Worm (Caenorhabditis elegans) whole organism, L3 larva: ENCODE results near the gene Y37D8A.6.

Experiments used
- R02D3.7 ChIP-seq: fragments of 150-350 bp; optimal IDR thresholded peaks from 2 replicates; lab custom pipeline; 2014; ENCODE audit warnings: missing biosample characterization, missing genetic modification characterization
- ZK546.5 ChIP-seq: sonication (generic microtip); optimal IDR thresholded peaks from 2 replicates; lab custom pipeline; 2017; ENCODE audit warnings: missing biosample characterization, missing genetic modification characterization
- ceh-16 ChIP-seq: sonication (generic microtip); optimal IDR thresholded peaks from 2 replicates; lab custom pipeline; 2017; ENCODE audit warnings: missing biosample characterization, missing genetic modification characterization
- ceh-9 ChIP-seq: sonication (generic microtip); optimal IDR thresholded peaks from 2 replicates; lab custom pipeline; 2018; ENCODE audit warnings: missing biosample characterization, missing genetic modification characterization
- daf-12 ChIP-seq: fragments of 150-350 bp; optimal IDR thresholded peaks from 2 replicates; lab custom pipeline; 2014; ENCODE audit warnings: missing biosample characterization, missing genetic modification reagents, missing genetic modification characterization
- egl-27 ChIP-seq: sonication (generic microtip); optimal IDR thresholded peaks from 4 replicates; lab custom pipeline; 2017; ENCODE audit warnings: missing biosample characterization, missing genetic modification reagents, missing genetic modification characterization
- elt-1 ChIP-seq: fragments of 150-350 bp; optimal IDR thresholded peaks from 2 replicates; lab custom pipeline; 2014; ENCODE audit warnings: missing biosample characterization, missing genetic modification characterization
- elt-2 ChIP-seq: sonication (generic microtip); optimal IDR thresholded peaks from 2 replicates; lab custom pipeline; 2016; ENCODE audit warnings: missing genetic modification reagents, mild to moderate bottlenecking, missing genetic modification characterization, missing compliant biosample characterization
- elt-3 ChIP-seq, 3 experiments: fragments of 150-350 bp in 1 of 3; sonication (generic microtip) in 2 of 3; optimal IDR thresholded peaks; 2 replicates in 2 of 3; 4 replicates in 1 of 3; lab custom pipeline; 2014 to 2017; ENCODE audit warnings: missing biosample characterization in 3 of 3, missing genetic modification characterization in 3 of 3
- eor-1 ChIP-seq, 2 experiments: fragments of 150-350 bp; optimal IDR thresholded peaks; 2 replicates each; lab custom pipeline; 2014 to 2018; ENCODE audit warnings: missing biosample characterization in 2 of 2, missing genetic modification characterization in 2 of 2
- fkh-10 ChIP-seq: sonication (generic microtip); optimal IDR thresholded peaks from 2 replicates; lab custom pipeline; 2017; ENCODE audit warnings: missing biosample characterization, missing genetic modification reagents, missing genetic modification characterization
- jun-1 ChIP-seq: fragments of 150-350 bp; optimal IDR thresholded peaks from 2 replicates; lab custom pipeline; 2014; ENCODE audit warnings: missing biosample characterization, missing genetic modification reagents, missing genetic modification characterization
- lin-15B ChIP-seq: fragments of 150-350 bp; optimal IDR thresholded peaks from 2 replicates; lab custom pipeline; 2014; ENCODE audit warnings: missing biosample characterization, missing genetic modification characterization
- lin-39 ChIP-seq: fragments of 150-350 bp; optimal IDR thresholded peaks from 2 replicates; lab custom pipeline; 2018; ENCODE audit warnings: missing biosample characterization, missing genetic modification reagents, missing genetic modification characterization
- mdl-1 ChIP-seq: fragments of 150-350 bp; optimal IDR thresholded peaks from 2 replicates; lab custom pipeline; 2014; ENCODE audit warnings: missing biosample characterization, missing genetic modification characterization
- nfya-1 ChIP-seq: sonication (generic microtip); optimal IDR thresholded peaks from 2 replicates; lab custom pipeline; 2017; ENCODE audit warnings: missing genetic modification characterization, mild to moderate bottlenecking, missing compliant biosample characterization, antibody characterized with exemption, moderate library complexity; ENCODE audit not compliant: insufficient read depth
- nhr-11 ChIP-seq: fragments of 150-350 bp; optimal IDR thresholded peaks from 2 replicates; lab custom pipeline; 2014; ENCODE audit warnings: missing biosample characterization, missing genetic modification characterization
- nhr-237 ChIP-seq: fragments of 150-350 bp; optimal IDR thresholded peaks from 2 replicates; lab custom pipeline; 2014; ENCODE audit warnings: missing biosample characterization, missing genetic modification characterization
- nhr-25 ChIP-seq: sonication (generic microtip); optimal IDR thresholded peaks from 2 replicates; lab custom pipeline; 2017; ENCODE audit warnings: missing biosample characterization, missing genetic modification characterization
- nhr-28 ChIP-seq: fragments of 150-350 bp; optimal IDR thresholded peaks from 2 replicates; lab custom pipeline; 2014; ENCODE audit warnings: missing biosample characterization, missing genetic modification characterization
- nhr-43 ChIP-seq: sonication (generic microtip); optimal IDR thresholded peaks from 2 replicates; lab custom pipeline; 2016; ENCODE audit warnings: mild to moderate bottlenecking, missing genetic modification characterization, missing compliant biosample characterization; ENCODE audit not compliant: poor library complexity, severe bottlenecking
- nhr-67 ChIP-seq: fragments of 150-350 bp; optimal IDR thresholded peaks from 2 replicates; lab custom pipeline; 2014; ENCODE audit warnings: missing biosample characterization, missing genetic modification characterization
- nhr-76 ChIP-seq: fragments of 150-350 bp; sonication (generic microtip); optimal IDR thresholded peaks from 5 replicates; lab custom pipeline; 2014; ENCODE audit warnings: missing biosample characterization, missing genetic modification characterization
- pha-4 ChIP-seq: fragments of 150-350 bp; optimal IDR thresholded peaks from 2 replicates; lab custom pipeline; 2014; ENCODE audit warnings: missing biosample characterization, missing genetic modification reagents, missing genetic modification characterization
- pqm-1 ChIP-seq: fragments of 150-350 bp; optimal IDR thresholded peaks from 2 replicates; lab custom pipeline; 2017; ENCODE audit warnings: missing biosample characterization, missing genetic modification characterization, inconsistent platforms
- skn-1 ChIP-seq: fragments of 150-350 bp; optimal IDR thresholded peaks from 2 replicates; lab custom pipeline; 2014; ENCODE audit warnings: missing biosample characterization, missing genetic modification characterization
- unc-39 ChIP-seq: sonication (generic microtip); optimal IDR thresholded peaks from 4 replicates; lab custom pipeline; 2017; ENCODE audit warnings: missing biosample characterization, missing genetic modification characterization
- unc-62 ChIP-seq: fragments of 150-350 bp; sonication (generic microtip); optimal IDR thresholded peaks from 4 replicates; lab custom pipeline; 2014; ENCODE audit warnings: missing biosample characterization, missing genetic modification reagents, missing genetic modification characterization
- ztf-11 ChIP-seq: fragments of 150-350 bp; optimal IDR thresholded peaks from 2 replicates; lab custom pipeline; 2014; ENCODE audit warnings: missing biosample characterization, missing genetic modification characterization
- ztf-4 ChIP-seq: fragments of 150-350 bp; optimal IDR thresholded peaks from 2 replicates; lab custom pipeline; 2014; ENCODE audit warnings: missing biosample characterization, missing genetic modification characterization

Y37D8A.6 gene

DNA sequence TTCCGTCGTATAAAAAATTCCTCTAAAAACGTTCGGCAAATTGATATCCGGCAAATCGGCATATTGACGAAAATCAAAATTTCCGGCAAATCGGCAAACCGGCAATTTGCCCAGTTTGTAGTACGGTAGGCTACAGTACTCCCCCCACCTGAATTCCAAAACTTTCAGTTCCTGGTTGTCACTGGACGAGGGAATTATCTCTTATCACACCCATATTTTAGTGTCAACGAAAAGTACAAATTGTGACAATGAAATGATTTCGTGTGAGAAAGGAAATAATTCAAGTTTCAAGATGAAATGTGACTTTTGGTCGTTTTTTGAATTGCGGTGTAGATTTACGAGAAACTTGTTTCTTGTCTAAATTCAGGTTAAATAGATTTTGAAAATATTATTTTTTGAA lies 37.0 kb downstream of the Y37D8A.6 start:
- TF ChIP-seq elt-2 (tag; lab: Kevin White, UChicago) (peak; percentile 53), mdl-1 (no peak), fkh-10 (GFP tag; lab: Kevin White, UChicago) (no peak), eor-1 (tag; optimal IDR thresholded peaks at IDR 0.05; lab: Kevin White, UChicago) (no peak), ceh-9 (tag; lab: Kevin White, UChicago) (no peak), pqm-1 (no peak)

DNA sequence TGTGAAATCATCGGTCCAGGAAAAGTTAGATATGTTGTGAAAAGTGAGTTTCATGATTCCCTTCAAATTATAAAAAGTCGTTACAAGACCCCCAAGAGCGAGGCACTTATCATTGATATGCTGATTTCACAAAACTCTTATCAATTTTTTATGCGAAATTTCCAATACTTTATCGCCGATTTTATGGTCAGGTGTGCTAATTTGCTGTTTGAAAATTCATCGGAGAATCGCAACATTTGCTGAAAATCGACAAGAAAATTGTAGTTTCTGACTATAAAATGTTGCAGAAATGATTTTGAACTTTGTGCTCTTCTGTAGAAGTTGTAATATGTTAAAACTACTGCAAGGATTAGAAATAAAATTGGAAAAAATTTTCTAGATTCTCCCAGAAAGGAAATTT lies 38.4 kb downstream of the Y37D8A.6 start:
- TF ChIP-seq nhr-28 (tag; lab: Kevin White, UChicago), result no peak
- peak; percentile 64 for TF ChIP-seq elt-2 (tag; lab: Kevin White, UChicago)
- no peak for TF ChIP-seq nhr-11 (tag; lab: Kevin White, UChicago)
- no peak for TF ChIP-seq nhr-237 (tag; lab: Kevin White, UChicago)
- TF ChIP-seq elt-1 (tag; lab: Kevin White, UChicago), result no peak
- TF ChIP-seq unc-39, result no peak
- TF ChIP-seq nhr-25 (tag; lab: Kevin White, UChicago), result no peak

DNA sequence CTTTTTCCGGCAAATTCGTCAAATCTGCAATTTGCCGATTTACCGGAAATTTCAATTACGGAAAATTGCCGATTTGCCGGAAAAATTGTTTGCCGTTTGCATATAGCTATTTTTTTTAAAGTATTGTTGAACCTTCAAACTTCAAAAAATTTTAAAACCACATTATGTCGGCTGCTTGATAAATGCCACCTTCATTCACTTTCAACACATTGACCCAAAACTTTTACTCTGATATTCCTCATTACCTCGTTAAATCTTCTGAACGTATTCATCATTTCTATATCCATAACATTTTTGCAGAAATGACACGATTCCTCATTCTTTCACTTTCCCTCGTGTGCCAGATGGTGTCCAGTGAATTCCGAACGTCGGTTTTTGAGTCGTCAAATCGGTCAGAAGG lies 41.0 kb downstream of the Y37D8A.6 start, which contains the start of gene Y37D8A.3:
Gene Y37D8A.3, plus strand, starts transcription at position 301 of the 400 bp plus-strand sequence.
- no peak for TF ChIP-seq jun-1
- TF ChIP-seq ZK546.5 (tag; lab: Kevin White, UChicago), result no peak
- no peak for TF ChIP-seq unc-62 (GFP tag; lab: Kevin White, UChicago)
- no peak for TF ChIP-seq nhr-67
- TF ChIP-seq nfya-1, result no peak
- TF ChIP-seq pqm-1, result no peak
- TF ChIP-seq fkh-10 (GFP tag; lab: Kevin White, UChicago), result no peak
- no peak for TF ChIP-seq elt-3 (tag; optimal IDR thresholded peaks at IDR 0.05; lab: Kevin White, UChicago)
- TF ChIP-seq egl-27, result no peak

DNA sequence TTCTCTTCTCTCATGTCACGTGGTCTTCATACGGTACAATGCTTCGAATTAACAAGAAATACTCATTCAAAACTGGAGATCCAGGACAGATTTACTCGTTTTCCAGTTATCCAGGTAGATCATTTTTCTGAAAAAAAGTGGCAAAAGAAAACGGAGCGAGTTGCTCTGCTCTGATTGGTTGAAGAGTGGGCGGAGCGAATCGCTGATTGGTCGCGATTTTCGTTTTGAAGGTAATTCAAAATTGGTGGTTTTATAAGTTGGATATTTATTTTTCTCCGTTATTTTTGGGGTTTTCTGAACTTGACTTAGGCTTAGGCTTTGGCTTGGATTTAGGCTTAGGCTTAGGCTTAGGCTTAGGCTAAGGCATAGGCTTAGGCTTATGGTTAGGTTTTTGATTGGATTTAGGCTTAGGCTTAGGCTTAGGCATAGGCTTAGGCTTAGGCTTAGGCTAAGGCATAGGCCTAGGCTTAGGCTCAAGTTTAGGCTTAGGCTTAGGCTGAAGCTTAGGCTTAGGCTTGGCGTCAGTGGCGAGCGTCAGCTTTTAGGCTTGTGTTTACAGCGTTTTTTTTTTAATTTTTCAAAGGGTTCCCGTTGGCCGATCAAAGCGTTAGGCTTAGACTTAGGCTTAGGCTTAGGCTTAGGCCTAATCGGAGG lies 47.4 kb downstream of the Y37D8A.6 start:
- peak; percentile 71 for TF ChIP-seq nfya-1
- no peak for TF ChIP-seq daf-12 (tag; lab: Kevin White, UChicago)

DNA sequence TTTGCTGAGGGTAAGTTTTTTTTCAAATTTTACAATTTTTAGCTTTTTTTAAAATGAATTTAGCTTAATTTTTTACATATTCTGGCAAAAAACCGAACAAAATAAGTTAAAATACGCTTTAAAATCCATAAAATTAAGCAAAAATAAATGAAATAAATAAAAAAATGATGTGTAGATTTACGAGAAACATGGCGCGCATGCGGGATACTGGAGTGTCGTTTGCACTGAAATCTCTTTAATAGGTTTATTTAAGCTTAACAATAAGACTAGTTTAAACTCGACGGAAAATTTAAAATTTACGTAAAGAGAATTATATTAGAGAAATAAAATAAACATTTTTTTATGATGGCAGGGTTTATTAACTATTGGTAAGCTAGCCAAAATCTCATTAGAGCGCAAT lies 48.8 kb downstream of the Y37D8A.6 start:
- TF ChIP-seq ceh-16 (tag; lab: Kevin White, UChicago) (no peak), lin-39 (no peak), R02D3.7 (tag; lab: Kevin White, UChicago) (peak; percentile 46), ztf-11 (tag; lab: Kevin White, UChicago) (no peak), jun-1 (no peak), elt-1 (tag; lab: Kevin White, UChicago) (no peak), skn-1 (tag; lab: Kevin White, UChicago) (no peak), nhr-28 (tag; lab: Kevin White, UChicago) (no peak), unc-62 (GFP tag; lab: Kevin White, UChicago) (no peak), nfya-1 (peak; percentile 33), pha-4 (tag; lab: Kevin White, UChicago) (peak; percentile 31), nhr-43 (tag; lab: Kevin White, UChicago) (no peak), lin-15B (peak; percentile 39), ztf-4 (tag; lab: Kevin White, UChicago) (no peak), nhr-76 (no peak)
- TF ChIP-seq, all 47 proteins: peak for 4

DNA sequence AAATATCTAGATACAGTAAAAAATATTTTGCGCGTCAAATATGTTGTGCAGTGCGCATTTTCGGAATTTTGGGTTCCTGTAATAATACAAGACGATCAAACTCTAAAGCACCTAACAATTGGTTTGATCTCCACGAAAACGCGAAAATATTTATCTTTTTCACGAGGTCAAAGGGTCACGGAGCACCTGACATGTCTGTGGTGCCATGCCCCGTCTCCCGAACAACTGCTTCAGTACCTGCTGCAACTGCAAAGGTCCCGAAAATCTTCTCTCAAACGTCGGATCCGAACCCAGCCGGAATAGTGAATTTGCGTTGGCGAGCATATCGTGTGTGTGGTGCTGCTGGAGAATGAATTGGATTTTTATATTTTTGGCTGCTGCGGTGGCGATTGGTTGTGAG lies 50.2 kb downstream of the Y37D8A.6 start, which contains the start of the genes Y37D8A.2 and Y37D8A.25:
Gene Y37D8A.2, plus strand, starts transcription at position 285 of the 400 bp plus-strand sequence.
Gene Y37D8A.25, minus strand, starts transcription at position 345 of the 400 bp plus-strand sequence.
- no peak for TF ChIP-seq ZK546.5 (tag; lab: Kevin White, UChicago)
- peak; percentile 8 for TF ChIP-seq nfya-1
- no peak for TF ChIP-seq R02D3.7 (tag; lab: Kevin White, UChicago)
- TF ChIP-seq jun-1, result no peak
